Fruit fly (Drosophila melanogaster) whole organism, prepupa: ENCODE data around the gene CG9014.

ENCODE experiments used
- Blimp-1 ChIP-seq: fragments of 200-800 bp; sonication (Bioruptor generic); optimal IDR thresholded peaks from 3 replicates; lab custom pipeline; 2017; ENCODE audit warnings: missing biosample characterization, missing genetic modification characterization, mild to moderate bottlenecking, moderate library complexity, missing genetic modification reagents
- CG4318 ChIP-seq: fragments of 200-800 bp; sonication (Bioruptor generic); optimal IDR thresholded peaks from 3 replicates; lab custom pipeline; 2017; ENCODE audit warnings: missing biosample characterization, mild to moderate bottlenecking, missing genetic modification characterization
- CG6163 ChIP-seq: fragments of 200-800 bp; sonication (Bioruptor generic); IDR thresholded peaks from 3 replicates; pipeline ENCODE4 v1.3.6; 2022; ENCODE audit warnings: missing biosample characterization, missing genetic modification characterization
- CG6808 ChIP-seq: fragments of 200-800 bp; sonication (Bioruptor generic); optimal IDR thresholded peaks from 3 replicates; lab custom pipeline; 2017; ENCODE audit warnings: missing biosample characterization, missing genetic modification characterization, mild to moderate bottlenecking, moderate library complexity, missing genetic modification reagents
- CG8632 ChIP-seq: fragments of 200-800 bp; sonication (Bioruptor generic); optimal IDR thresholded peaks from 3 replicates; lab custom pipeline; 2016; ENCODE audit warnings: missing biosample characterization, missing genetic modification characterization
- Ets21C ChIP-seq: fragments of 200-800 bp; sonication (Bioruptor generic); optimal IDR thresholded peaks from 3 replicates; lab custom pipeline; 2016; ENCODE audit warnings: missing biosample characterization, missing genetic modification characterization
- Ets96B ChIP-seq: fragments of 200-800 bp; optimal IDR thresholded peaks from 2 replicates; lab custom pipeline; 2019; ENCODE audit warnings: missing biosample characterization, mild to moderate bottlenecking, missing genetic modification characterization, moderate library complexity
- Hr39 ChIP-seq: fragments of 200-800 bp; sonication (Bioruptor generic); optimal IDR thresholded peaks from 2 replicates; lab custom pipeline; 2016; ENCODE audit warnings: missing biosample characterization, missing genetic modification characterization
- Lpt ChIP-seq: fragments of 200-800 bp; sonication (Bioruptor generic); optimal IDR thresholded peaks from 3 replicates; lab custom pipeline; 2016; ENCODE audit warnings: missing biosample characterization, missing genetic modification characterization
- Sox102F ChIP-seq: fragments of 200-800 bp; sonication (Bioruptor generic); optimal IDR thresholded peaks from 2 replicates; lab custom pipeline; 2016; ENCODE audit warnings: missing biosample characterization, mild to moderate bottlenecking, missing genetic modification characterization
- lz ChIP-seq: fragments of 200-800 bp; sonication (Bioruptor generic); optimal IDR thresholded peaks from 3 replicates; lab custom pipeline; 2016; ENCODE audit warnings: missing biosample characterization, missing genetic modification characterization
- ss ChIP-seq, 2 experiments: fragments of 200-800 bp; sonication (Bioruptor generic); optimal IDR thresholded peaks; 2 replicates in 1 of 2; 3 replicates in 1 of 2; lab custom pipeline; 2017 to 2018; ENCODE audit warnings: mild to moderate bottlenecking in 2 of 2, missing biosample characterization in 2 of 2, missing genetic modification characterization in 2 of 2, moderate library complexity in 1 of 2
- svp ChIP-seq: fragments of 200-800 bp; sonication (Bioruptor generic); peaks from one replicate; lab custom pipeline; 2016; ENCODE audit warnings: missing biosample characterization, missing genetic modification characterization

DNA sequence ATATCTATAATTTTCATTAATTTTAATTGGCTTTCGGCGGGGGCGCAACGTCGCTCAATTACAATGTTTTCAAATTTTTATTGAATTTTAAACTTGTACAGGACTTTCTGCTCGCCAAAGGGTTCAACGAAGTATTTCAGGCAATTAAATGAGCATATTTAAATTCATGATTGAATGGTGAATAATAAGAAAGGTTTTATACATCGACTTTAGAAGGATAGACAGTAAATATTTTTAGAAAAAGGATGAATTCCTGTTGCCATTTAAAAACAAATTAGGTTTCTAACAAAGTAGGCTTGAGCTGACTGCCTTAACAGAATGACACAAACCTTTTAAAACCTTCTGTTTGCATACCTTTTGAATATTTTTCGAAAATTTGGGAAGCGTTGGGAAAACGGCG is 15.5 kb downstream of the CG9014 start, which contains the start of gene Gpo3:
- TF ChIP-seq ss (GFP tag; optimal IDR thresholded peaks at IDR 0.05; lab: Kevin White, UChicago) = no peak
- no peak for TF ChIP-seq CG4318 (GFP tag; lab: Kevin White, UChicago)
- no peak for TF ChIP-seq Sox102F (GFP tag; lab: Kevin White, UChicago)
- no peak for TF ChIP-seq CG6163 (GFP tag; lab: Robert Waterston, UW)
- no peak for TF ChIP-seq svp (GFP tag; lab: Kevin White, UChicago)
- TF ChIP-seq Blimp-1 (GFP tag; lab: Kevin White, UChicago) = no peak
- no peak for TF ChIP-seq Ets96B (tag; lab: Kevin White, UChicago)
- TF ChIP-seq Lpt (GFP tag; lab: Kevin White, UChicago) = no peak
- no peak for TF ChIP-seq CG8632 (GFP tag; lab: Kevin White, UChicago)
- TF ChIP-seq Hr39 (GFP tag; lab: Kevin White, UChicago) = no peak
- no peak for TF ChIP-seq Ets21C (GFP tag; lab: Kevin White, UChicago)
- no peak for TF ChIP-seq CG6808
- TF ChIP-seq lz (GFP tag; lab: Kevin White, UChicago) = no peak
